Fruit fly (Drosophila melanogaster) whole organism, embryonic: ENCODE results near the gene Rpn11.

Experiments
- BEAF-32 ChIP-seq: fragments of 200-800 bp; sonication (Bioruptor generic); optimal IDR thresholded peaks from 3 replicates; lab custom pipeline; 2017; ENCODE audit warnings: missing biosample characterization, missing genetic modification characterization, mild to moderate bottlenecking, moderate library complexity, missing genetic modification reagents
- Blimp-1 ChIP-seq: fragments of 200-800 bp; sonication (Bioruptor generic); optimal IDR thresholded peaks from 3 replicates; lab custom pipeline; 2018; ENCODE audit warnings: missing biosample characterization, missing genetic modification characterization, mild to moderate bottlenecking, moderate library complexity, missing genetic modification reagents
- C15 ChIP-seq: fragments of 200-800 bp; sonication (Bioruptor generic); IDR thresholded peaks from 3 replicates; pipeline ENCODE4 v1.3.6; 2022; ENCODE audit warnings: missing biosample characterization, missing genetic modification characterization
- CG10267 ChIP-seq: fragments of 200-800 bp; sonication (Bioruptor generic); optimal IDR thresholded peaks from 2 replicates; lab custom pipeline; 2018; ENCODE audit warnings: missing biosample characterization, mild to moderate bottlenecking, missing genetic modification characterization, moderate library complexity
- CG10366 ChIP-seq: fragments of 200-800 bp; sonication (Bioruptor generic); IDR thresholded peaks from 2 replicates; pipeline ENCODE4 v1.3.6; 2022; ENCODE audit warnings: missing biosample characterization, missing genetic modification characterization
- CG12155 ChIP-seq: fragments of 200-800 bp; sonication (Bioruptor generic); optimal IDR thresholded peaks from 3 replicates; lab custom pipeline; 2016; ENCODE audit warnings: missing biosample characterization, missing genetic modification characterization
- CG14441 ChIP-seq: fragments of 200-800 bp; sonication (Bioruptor generic); IDR thresholded peaks from 2 replicates; pipeline ENCODE4 v1.3.6; 2022; ENCODE audit warnings: missing biosample characterization, missing genetic modification characterization
- CG16779 ChIP-seq: fragments of 200-800 bp; sonication (Bioruptor generic); IDR thresholded peaks from 2 replicates; pipeline ENCODE4 v1.3.6; 2022; ENCODE audit warnings: missing biosample characterization, missing genetic modification characterization
- CG16813 ChIP-seq: fragments of 200-800 bp; sonication (Bioruptor generic); IDR thresholded peaks from 3 replicates; pipeline ENCODE4 v1.3.6; 2022; ENCODE audit warnings: missing biosample characterization, missing genetic modification characterization; ENCODE audit not compliant: partially characterized antibody
- CG17186 ChIP-seq: fragments of 200-800 bp; sonication (Bioruptor generic); optimal IDR thresholded peaks from 3 replicates; lab custom pipeline; 2017; ENCODE audit warnings: missing biosample characterization, missing genetic modification reagents, missing genetic modification characterization
- CG17359 ChIP-seq: fragments of 200-800 bp; sonication (Bioruptor generic); optimal IDR thresholded peaks from 3 replicates; lab custom pipeline; 2018; ENCODE audit warnings: missing biosample characterization, mild to moderate bottlenecking, missing genetic modification characterization, moderate library complexity
- CG17568 ChIP-seq: fragments of 200-800 bp; sonication (Bioruptor generic); optimal IDR thresholded peaks from 2 replicates; lab custom pipeline; 2018; ENCODE audit warnings: missing biosample characterization, mild to moderate bottlenecking, missing genetic modification characterization, moderate library complexity
- CG2120 ChIP-seq: fragments of 200-800 bp; sonication (Bioruptor generic); optimal IDR thresholded peaks from 3 replicates; lab custom pipeline; 2016; ENCODE audit warnings: missing biosample characterization, missing genetic modification characterization
- CG30431 ChIP-seq: fragments of 200-800 bp; sonication (Bioruptor generic); optimal IDR thresholded peaks from 2 replicates; lab custom pipeline; 2017; ENCODE audit warnings: missing biosample characterization, missing genetic modification characterization
- CG31365 ChIP-seq: fragments of 200-800 bp; sonication (Bioruptor generic); optimal IDR thresholded peaks from 2 replicates; lab custom pipeline; 2018; ENCODE audit warnings: missing biosample characterization, mild to moderate bottlenecking, missing genetic modification characterization
- CG4282 ChIP-seq: fragments of 200-800 bp; sonication (Bioruptor generic); optimal IDR thresholded peaks from 2 replicates; lab custom pipeline; 2016; ENCODE audit warnings: missing biosample characterization, missing genetic modification characterization
- CG4360 ChIP-seq: fragments of 200-800 bp; sonication (Bioruptor generic); IDR thresholded peaks from 2 replicates; pipeline ENCODE4 v1.3.6; 2022; ENCODE audit warnings: missing biosample characterization, missing genetic modification characterization
- CG4820 ChIP-seq: fragments of 200-800 bp; sonication (Bioruptor generic); optimal IDR thresholded peaks from 3 replicates; lab custom pipeline; 2016; ENCODE audit warnings: missing biosample characterization, missing genetic modification characterization
- CG4854 ChIP-seq: fragments of 200-800 bp; sonication (Bioruptor generic); optimal IDR thresholded peaks from 2 replicates; lab custom pipeline; 2016; ENCODE audit warnings: missing biosample characterization, missing genetic modification characterization, inconsistent platforms
- CG6175 ChIP-seq: fragments of 200-800 bp; sonication (Bioruptor generic); IDR thresholded peaks from 3 replicates; pipeline ENCODE4 v1.3.6; 2022; ENCODE audit warnings: missing biosample characterization, missing genetic modification characterization
- CG7987 ChIP-seq: fragments of 200-800 bp; sonication (Bioruptor generic); optimal IDR thresholded peaks from 2 replicates; lab custom pipeline; 2018; ENCODE audit warnings: missing biosample characterization, mild to moderate bottlenecking, missing genetic modification characterization, moderate library complexity
- CG8944 ChIP-seq: fragments of 200-800 bp; sonication (Bioruptor generic); optimal IDR thresholded peaks from 3 replicates; lab custom pipeline; 2016; ENCODE audit warnings: missing biosample characterization, missing genetic modification characterization
- Chrac-16 ChIP-seq: fragments of 200-800 bp; sonication (Bioruptor generic); optimal IDR thresholded peaks from 3 replicates; lab custom pipeline; 2016; ENCODE audit warnings: missing biosample characterization, missing genetic modification characterization
- D19A ChIP-seq: fragments of 200-800 bp; optimal IDR thresholded peaks from 3 replicates; lab custom pipeline; 2019; ENCODE audit warnings: missing biosample characterization, mild to moderate bottlenecking, missing genetic modification characterization, moderate library complexity
- Ets65A ChIP-seq: fragments of 200-800 bp; sonication (Bioruptor generic); peaks from one replicate; lab custom pipeline; 2016; ENCODE audit warnings: missing biosample characterization, missing genetic modification characterization
- HLHmδ ChIP-seq: fragments of 200-800 bp; sonication (Bioruptor generic); optimal IDR thresholded peaks from 2 replicates; lab custom pipeline; 2018; ENCODE audit warnings: missing biosample characterization, mild to moderate bottlenecking, missing genetic modification characterization, moderate library complexity
- Hmr ChIP-seq: fragments of 200-800 bp; sonication (Bioruptor generic); optimal IDR thresholded peaks from 3 replicates; lab custom pipeline; 2017; ENCODE audit warnings: mild to moderate bottlenecking, missing biosample characterization, missing genetic modification reagents, missing genetic modification characterization
- Med ChIP-seq: fragments of 200-800 bp; sonication (Bioruptor generic); peaks from one replicate; lab custom pipeline; 2016; ENCODE audit warnings: missing biosample characterization, missing genetic modification characterization, mild to moderate bottlenecking, inconsistent platforms, moderate library complexity
- NC2β ChIP-seq: fragments of 200-800 bp; sonication (Bioruptor generic); optimal IDR thresholded peaks from 2 replicates; lab custom pipeline; 2016; ENCODE audit warnings: missing biosample characterization, missing genetic modification characterization
- NK7.1 ChIP-seq: fragments of 200-800 bp; sonication (Bioruptor generic); optimal IDR thresholded peaks from 3 replicates; lab custom pipeline; 2016; ENCODE audit warnings: missing biosample characterization, missing genetic modification characterization
- NfI ChIP-seq: fragments of 200-800 bp; sonication (Bioruptor generic); optimal IDR thresholded peaks from 3 replicates; lab custom pipeline; 2018; ENCODE audit warnings: missing biosample characterization, mild to moderate bottlenecking, missing genetic modification characterization, moderate library complexity
- Usf ChIP-seq: fragments of 200-800 bp; sonication (Bioruptor generic); optimal IDR thresholded peaks from 2 replicates; lab custom pipeline; 2017; ENCODE audit warnings: missing genotype, missing biosample characterization, missing genetic modification characterization
- bab2 ChIP-seq: fragments of 200-800 bp; sonication (Bioruptor generic); optimal IDR thresholded peaks from 2 replicates; lab custom pipeline; 2016; ENCODE audit warnings: missing biosample characterization, missing genetic modification characterization
- bigmax ChIP-seq: fragments of 200-800 bp; sonication (Bioruptor generic); optimal IDR thresholded peaks from 2 replicates; lab custom pipeline; 2018; ENCODE audit warnings: missing biosample characterization, mild to moderate bottlenecking, missing genetic modification characterization
- chn ChIP-seq: fragments of 200-800 bp; sonication (Bioruptor generic); optimal IDR thresholded peaks from 2 replicates; lab custom pipeline; 2016; ENCODE audit warnings: missing biosample characterization, missing genetic modification characterization
- dati ChIP-seq: fragments of 200-800 bp; sonication (Bioruptor generic); IDR thresholded peaks from 2 replicates; pipeline ENCODE4 v1.3.6; 2022; ENCODE audit warnings: missing biosample characterization, missing genetic modification characterization
- dmrt99B ChIP-seq: fragments of 200-800 bp; sonication (Bioruptor generic); optimal IDR thresholded peaks from 2 replicates; lab custom pipeline; 2018; ENCODE audit warnings: missing biosample characterization, mild to moderate bottlenecking, missing genetic modification characterization, moderate library complexity
- dpn ChIP-seq, 2 experiments: fragments of 200-800 bp; sonication (Bioruptor generic); optimal IDR thresholded peaks; 3 replicates each; lab custom pipeline; 2016; ENCODE audit warnings: missing biosample characterization in 2 of 2, missing genetic modification characterization in 2 of 2
- en ChIP-seq: fragments of 200-800 bp; sonication (Bioruptor generic); optimal IDR thresholded peaks from 2 replicates; lab custom pipeline; 2016; ENCODE audit warnings: missing biosample characterization, missing genetic modification characterization
- gsb ChIP-seq: fragments of 200-800 bp; sonication (Bioruptor generic); IDR thresholded peaks from 2 replicates; pipeline ENCODE4 v1.3.6; 2022; ENCODE audit warnings: missing biosample characterization, missing genetic modification characterization
- her ChIP-seq: fragments of 200-800 bp; sonication (Bioruptor generic); optimal IDR thresholded peaks from 2 replicates; lab custom pipeline; 2016; ENCODE audit warnings: missing biosample characterization, missing genetic modification characterization
- hkb ChIP-seq, 2 experiments: fragments of 200-800 bp in 1 of 2; fragments of >200 bp in 1 of 2; sonication (Bioruptor generic) in 1 of 2; IDR thresholded peaks in 1 of 2; optimal IDR thresholded peaks in 1 of 2; 2 replicates each; pipeline versions ENCODE4 v1.3.6 to Lab custom; 2017 to 2022; ENCODE audit warnings: missing biosample characterization in 1 of 2, missing genetic modification characterization in 1 of 2
- lab ChIP-seq: fragments of 200-800 bp; sonication (Bioruptor generic); optimal IDR thresholded peaks from 3 replicates; lab custom pipeline; 2017; ENCODE audit warnings: missing biosample characterization, missing genetic modification characterization, mild to moderate bottlenecking, moderate library complexity, missing genetic modification reagents
- peb ChIP-seq: fragments of 200-800 bp; sonication (Bioruptor generic); IDR thresholded peaks from 2 replicates; pipeline ENCODE4 v1.3.6; 2022; ENCODE audit warnings: missing biosample characterization, missing genetic modification characterization
- phol ChIP-seq: fragments of 200-800 bp; sonication (Bioruptor generic); optimal IDR thresholded peaks from 3 replicates; lab custom pipeline; 2018; ENCODE audit warnings: missing biosample characterization, mild to moderate bottlenecking, missing genetic modification characterization, moderate library complexity
- scrt ChIP-seq: fragments of 200-800 bp; sonication (Bioruptor generic); optimal IDR thresholded peaks from 2 replicates; lab custom pipeline; 2018; ENCODE audit warnings: missing biosample characterization, mild to moderate bottlenecking, missing genetic modification characterization, moderate library complexity
- sima ChIP-seq: fragments of 200-800 bp; sonication (Bioruptor generic); optimal IDR thresholded peaks from 2 replicates; lab custom pipeline; 2016; ENCODE audit warnings: missing biosample characterization, missing genetic modification characterization
- slbo ChIP-seq: fragments of 200-800 bp; sonication (Bioruptor generic); IDR thresholded peaks from 2 replicates; pipeline ENCODE4 v1.3.6; 2022; ENCODE audit warnings: missing biosample characterization, missing genetic modification characterization
- tna ChIP-seq: fragments of 200-800 bp; sonication (Bioruptor generic); IDR thresholded peaks from 2 replicates; pipeline ENCODE4 v1.3.6; 2022; ENCODE audit warnings: missing biosample characterization, missing genetic modification characterization; ENCODE audit not compliant: partially characterized antibody
- tx ChIP-seq: fragments of 200-800 bp; sonication (Bioruptor generic); optimal IDR thresholded peaks from 2 replicates; lab custom pipeline; 2016; ENCODE audit warnings: missing biosample characterization, missing genetic modification characterization
- vvl ChIP-seq: fragments of 200-800 bp; sonication (Bioruptor generic); IDR thresholded peaks from 2 replicates; pipeline ENCODE4 v1.3.6; 2022; ENCODE audit warnings: missing biosample characterization, missing genetic modification characterization

Gene Rpn11

DNA sequence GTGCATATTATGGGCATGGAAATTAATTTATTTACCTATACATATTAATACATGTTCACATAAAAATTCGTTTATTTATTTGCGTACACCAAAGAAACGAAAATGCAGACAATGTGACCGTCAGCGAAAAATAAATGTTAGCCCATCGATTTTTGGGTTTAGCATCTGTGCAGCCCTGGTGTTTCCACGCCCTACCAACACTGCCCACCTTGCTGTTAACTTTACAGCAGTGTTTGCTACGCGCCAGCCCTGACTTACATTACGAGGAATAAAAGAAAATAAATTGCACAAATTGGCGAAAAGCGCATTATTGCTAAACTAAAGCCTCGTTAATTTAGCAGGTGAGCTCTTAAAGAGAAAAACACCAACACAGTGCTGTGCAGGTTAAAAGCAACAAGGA, 16.5 kb downstream of the Rpn11 start, which contains the start of the genes CG33995, CG44000 and CG44001 (continued):
- peak; percentile 65 for TF ChIP-seq her (GFP tag; lab: Kevin White, UChicago)
- TF ChIP-seq CG16779 (GFP tag; lab: Robert Waterston, UW): no peak
- peak; percentile 76 for TF ChIP-seq NC2β (GFP tag; lab: Kevin White, UChicago)
- TF ChIP-seq chn (GFP tag; lab: Kevin White, UChicago): peak; percentile 63
- TF ChIP-seq CG12155 (GFP tag; lab: Kevin White, UChicago): peak; percentile 54
- peak; percentile 25 for TF ChIP-seq hkb (optimal IDR thresholded peaks at IDR 0.05; lab: Kevin White, UChicago)
- TF ChIP-seq hkb (GFP tag; IDR thresholded peaks at IDR 0.05; lab: Robert Waterston, UW): no peak
- peak; percentile 34 for TF ChIP-seq Chrac-16
- no peak for TF ChIP-seq peb (GFP tag; lab: Robert Waterston, UW)
- TF ChIP-seq lab: peak; percentile 47
- TF ChIP-seq CG30431 (GFP tag; lab: Kevin White, UChicago): no peak
- TF ChIP-seq CG17186 (GFP tag; lab: Kevin White, UChicago): peak; percentile 67
- TF ChIP-seq C15 (GFP tag; lab: Robert Waterston, UW): no peak
- TF ChIP-seq CG6175 (GFP tag; lab: Robert Waterston, UW): no peak
- TF ChIP-seq bigmax: no peak
- peak; percentile 45 for TF ChIP-seq en (GFP tag; lab: Kevin White, UChicago)
- no peak for TF ChIP-seq D19A (tag; lab: Kevin White, UChicago)
- no peak for TF ChIP-seq CG4360
- no peak for TF ChIP-seq dati (GFP tag; lab: Robert Waterston, UW)
- no peak for TF ChIP-seq tna (GFP tag; lab: Robert Waterston, UW)
- peak; percentile 33 for TF ChIP-seq tx
- TF ChIP-seq CG4854 (GFP tag; lab: Kevin White, UChicago): peak; percentile 55
- TF ChIP-seq CG10267 (tag; lab: Kevin White, UChicago): peak; percentile 97
- no peak for TF ChIP-seq Usf (GFP tag; lab: Kevin White, UChicago)
- TF ChIP-seq CG4820 (GFP tag; lab: Kevin White, UChicago): peak; percentile 16
- TF ChIP-seq CG7987: peak; percentile 61
- TF ChIP-seq Med: peak; percentile 96
- peak; percentile 96 for TF ChIP-seq Ets65A
- TF ChIP-seq CG17568 (GFP tag; lab: Kevin White, UChicago): no peak
- TF ChIP-seq CG10366: peak; percentile 32
- peak; percentile 48 for TF ChIP-seq CG8944
- TF ChIP-seq BEAF-32 (GFP tag; lab: Kevin White, UChicago): peak; percentile 50
- TF ChIP-seq CG14441 (GFP tag; lab: Robert Waterston, UW): peak; percentile 25; the same call in 1 of the 2 replicates
- TF ChIP-seq CG16813 (GFP tag; lab: Robert Waterston, UW): no peak
- peak; percentile 66 for TF ChIP-seq phol
- TF ChIP-seq Hmr (GFP tag; lab: Kevin White, UChicago): peak; percentile 69
- no peak for TF ChIP-seq gsb (GFP tag; lab: Robert Waterston, UW)
- TF ChIP-seq HLHmδ (GFP tag; lab: Kevin White, UChicago): peak; percentile 7
- peak; percentile 56 for TF ChIP-seq NfI (GFP tag; lab: Kevin White, UChicago)
- TF ChIP-seq bab2 (GFP tag; lab: Kevin White, UChicago): peak; percentile 46
- TF ChIP-seq CG31365: no peak
- TF ChIP-seq scrt (GFP tag; lab: Kevin White, UChicago): no peak
- TF ChIP-seq CG2120 (GFP tag; lab: Kevin White, UChicago): peak; percentile 78
- no peak for TF ChIP-seq CG4282 (GFP tag; lab: Kevin White, UChicago)
- no peak for TF ChIP-seq dmrt99B
- no peak for TF ChIP-seq sima
- TF ChIP-seq CG17359 (tag; lab: Kevin White, UChicago): no peak
- peak; percentile 64 to 76 for TF ChIP-seq dpn (GFP tag; optimal IDR thresholded peaks at IDR 0.05; lab: Kevin White, UChicago)
- peak; percentile 78 for TF ChIP-seq slbo (GFP tag; lab: Robert Waterston, UW)
- TF ChIP-seq vvl (GFP tag; lab: Robert Waterston, UW): peak; percentile 71
- TF ChIP-seq NK7.1 (GFP tag; lab: Kevin White, UChicago): no peak
- no peak for TF ChIP-seq Blimp-1
